Worm (Caenorhabditis elegans): Measurements from ENCODE around the gene C27B7.5.

The C27B7.5 gene

ce11 chrIV:8951953-8952567, 50.6 kb downstream of the C27B7.5 start:
- TF ChIP-seq lsy-2 (tag; optimal IDR thresholded peaks at IDR 0.05) (no peak), fos-1 (tag; optimal IDR thresholded peaks at IDR 0.05) (peak; percentile 31)

Measured in whole organism, L2 larva.